Fruit fly (Drosophila melanogaster): ENCODE data around the gene CG18223.

The CG18223 gene

DNA sequence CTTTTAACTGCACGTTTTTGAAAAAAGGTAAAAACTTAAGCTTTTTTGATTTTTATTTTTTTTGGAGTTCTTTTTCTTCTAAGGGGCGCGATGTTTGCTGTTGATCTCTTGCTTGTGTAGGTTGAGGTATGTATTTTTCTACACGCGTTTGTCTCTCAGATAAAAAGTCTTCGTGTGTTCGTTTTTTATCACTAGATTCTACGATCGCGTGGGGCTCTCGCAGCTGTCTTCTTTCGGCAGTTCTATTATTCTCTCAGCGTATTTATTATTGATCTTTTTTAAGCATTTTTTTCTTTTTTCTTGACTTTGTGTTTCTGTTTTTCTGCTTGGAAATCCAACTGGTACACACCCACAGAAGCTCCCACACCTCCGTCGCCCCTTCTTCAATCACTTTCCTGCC lies 25.0 kb downstream of the CG18223 start (continued):
- TF ChIP-seq CG2199 (GFP tag; IDR thresholded peaks at IDR 0.05) (peak; percentile 45; the same call in 1 of the 3 replicates), Nf-YC (tag; optimal IDR thresholded peaks at IDR 0.05) (peak; percentile 12), esg (GFP tag; conservative IDR thresholded peaks at IDR 0.05) (no peak), Deaf1 (tag; optimal IDR thresholded peaks at IDR 0.05) (peak; percentile 88), gem (tag; optimal IDR thresholded peaks at IDR 0.05) (no peak), Bteb2 (GFP tag; optimal IDR thresholded peaks at IDR 0.05) (no peak), CG14965 (GFP tag; optimal IDR thresholded peaks at IDR 0.05; ENCODE audit: borderline replicate concordance) (no peak), CG2875 (GFP tag; optimal IDR thresholded peaks at IDR 0.05) (no peak), CG1832 (GFP tag; optimal IDR thresholded peaks at IDR 0.05) (no peak), sr (GFP tag; IDR thresholded peaks at IDR 0.05) (0 out of 3 replicates have a peak, but pooled peaks have one; percentile 37), btn (GFP tag; optimal IDR thresholded peaks at IDR 0.05) (no peak), peb (GFP tag; IDR thresholded peaks at IDR 0.05) (no peak), CG9727 (GFP tag; optimal IDR thresholded peaks at IDR 0.05) (no peak), kah (GFP tag; optimal IDR thresholded peaks at IDR 0.05) (no peak), CG30020 (tag; optimal IDR thresholded peaks at IDR 0.05) (no peak), CG3995 (GFP tag; optimal IDR thresholded peaks at IDR 0.05) (no peak), CG10366 (GFP tag; IDR thresholded peaks at IDR 0.05) (no peak), sd (tag; optimal IDR thresholded peaks at IDR 0.05) (peak; percentile 72), aop (GFP tag; IDR thresholded peaks at IDR 0.05) (no peak), CG17802 (tag; optimal IDR thresholded peaks at IDR 0.05) (no peak), Stat92E (GFP tag; optimal IDR thresholded peaks at IDR 0.05) (no peak), sisA (GFP tag; IDR thresholded peaks at IDR 0.05) (no peak), Aef1 (GFP tag; IDR thresholded peaks at IDR 0.05) (no peak), CG2678 (tag; optimal IDR thresholded peaks at IDR 0.05) (peak; percentile 9), Ets65A (GFP tag) (no peak), C15 (GFP tag; IDR thresholded peaks at IDR 0.05) (no peak), CG17359 (tag; optimal IDR thresholded peaks at IDR 0.05) (peak; percentile 31), ap (GFP tag; IDR thresholded peaks at IDR 0.05) (no peak), lab (GFP tag; optimal IDR thresholded peaks at IDR 0.05) (peak; percentile 55), sug (tag; optimal IDR thresholded peaks at IDR 0.05) (peak; percentile 80), BEAF-32 (GFP tag; optimal IDR thresholded peaks at IDR 0.05) (no peak), CG4360 (GFP tag; IDR thresholded peaks at IDR 0.05) (no peak), CG13123 (GFP tag; optimal IDR thresholded peaks at IDR 0.05) (no peak), CG3281 (GFP tag; optimal IDR thresholded peaks at IDR 0.05) (no peak), HmgZ (tag; optimal IDR thresholded peaks at IDR 0.05) (peak; percentile 26), CG3838 (GFP tag; optimal IDR thresholded peaks at IDR 0.05) (no peak), CG7963 (GFP tag; IDR thresholded peaks at IDR 0.05; ENCODE audit: partially characterized antibody) (no peak), Doc2 (GFP tag; IDR thresholded peaks at IDR 0.05) (no peak), kni (GFP tag; optimal IDR thresholded peaks at IDR 0.05) (no peak), Fer2 (tag; optimal IDR thresholded peaks at IDR 0.05) (no peak), CG32772 (GFP tag; IDR thresholded peaks at IDR 0.05) (no peak), lbe (GFP tag; optimal IDR thresholded peaks at IDR 0.05) (no peak), lilli (GFP tag; optimal IDR thresholded peaks at IDR 0.05) (no peak), ac (GFP tag; optimal IDR thresholded peaks at IDR 0.05) (no peak), CG13287 (GFP tag; IDR thresholded peaks at IDR 0.05; ENCODE audit: partially characterized antibody) (no peak; the same call in 1 of the 2 replicates), B-H2 (GFP tag; optimal IDR thresholded peaks at IDR 0.05) (peak; percentile 60), stc (GFP tag; IDR thresholded peaks at IDR 0.05) (no peak), Ptx1 (GFP tag; IDR thresholded peaks at IDR 0.05) (no peak), pros (GFP tag; optimal IDR thresholded peaks at IDR 0.05) (no peak), dm (GFP tag; optimal IDR thresholded peaks at IDR 0.05) (no peak), Scr (GFP tag; IDR thresholded peaks at IDR 0.05; ENCODE audit: partially characterized antibody) (no peak)
